Worm (Caenorhabditis elegans): ENCODE results near the gene hum-6.

DNA sequence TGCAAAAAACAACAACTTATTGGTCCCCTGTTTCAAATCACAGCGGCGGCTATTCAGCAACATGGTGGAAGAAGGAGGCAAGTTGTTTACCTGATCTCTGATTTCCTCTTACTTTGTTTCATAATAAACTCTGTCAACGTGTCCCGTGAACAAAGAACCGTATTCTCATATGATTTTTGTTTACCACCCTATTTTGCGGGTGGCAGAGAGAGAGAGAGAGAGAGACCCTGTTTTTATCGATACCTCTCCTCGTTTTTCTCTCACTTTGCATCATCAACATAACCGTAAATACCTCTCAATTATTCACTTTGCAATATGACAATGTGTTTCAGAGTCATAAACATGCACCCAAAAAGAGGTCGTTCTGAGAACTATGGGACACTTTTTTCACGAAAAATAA, 14.6 kb downstream of the hum-6 start:
- TF ChIP-seq unc-62 (GFP tag; optimal IDR thresholded peaks at IDR 0.05) (no peak), ceh-82 (tag; optimal IDR thresholded peaks at IDR 0.05) (no peak), lsy-2 (tag; optimal IDR thresholded peaks at IDR 0.05) (no peak), blmp-1 (tag; optimal IDR thresholded peaks at IDR 0.05; ENCODE audit: insufficient read depth) (no peak), alr-1 (tag; optimal IDR thresholded peaks at IDR 0.05) (no peak), elt-3 (tag; optimal IDR thresholded peaks at IDR 0.05) (no peak), egl-27 (tag; optimal IDR thresholded peaks at IDR 0.05) (no peak)

Data from whole organism, L2 larva.